Worm (Caenorhabditis elegans) whole organism, L2 larva: ENCODE results near the gene R10E11.5.
A peak's percentile ranks its signal among the peaks of the same experiment; 100 is the strongest.

Experiments
- C34F6.9 ChIP-seq: fragments of 150-350 bp; optimal IDR thresholded peaks from 2 replicates; lab custom pipeline; 2014; ENCODE audit warnings: missing biosample characterization, missing genetic modification characterization
- F13H6.1 ChIP-seq: sonication (generic microtip); optimal IDR thresholded peaks from 2 replicates; lab custom pipeline; 2016; ENCODE audit warnings: missing genetic modification characterization, missing compliant biosample characterization
- ZK546.5 ChIP-seq: sonication (generic microtip); optimal IDR thresholded peaks from 2 replicates; lab custom pipeline; 2017; ENCODE audit warnings: missing biosample characterization, missing genetic modification characterization
- alr-1 ChIP-seq: fragments of 150-350 bp; optimal IDR thresholded peaks from 2 replicates; lab custom pipeline; 2014; ENCODE audit warnings: missing biosample characterization, missing genetic modification characterization
- ama-1 ChIP-seq: fragments of 150-350 bp; optimal IDR thresholded peaks from 2 replicates; lab custom pipeline; 2018; ENCODE audit warnings: inconsistent platforms
- ceh-82 ChIP-seq: fragments of 150-350 bp; optimal IDR thresholded peaks from 2 replicates; lab custom pipeline; 2014; ENCODE audit warnings: missing biosample characterization, missing genetic modification characterization
- crh-2 ChIP-seq: sonication (generic microtip); optimal IDR thresholded peaks from 2 replicates; lab custom pipeline; 2017; ENCODE audit warnings: missing biosample characterization, missing genetic modification characterization
- dmd-4 ChIP-seq: sonication (generic microtip); optimal IDR thresholded peaks from 2 replicates; lab custom pipeline; 2017; ENCODE audit warnings: missing biosample characterization, missing genetic modification characterization
- egl-27 ChIP-seq: sonication (generic microtip); optimal IDR thresholded peaks from 3 replicates; lab custom pipeline; 2017; ENCODE audit warnings: missing biosample characterization, missing genetic modification reagents, missing genetic modification characterization
- elt-1 ChIP-seq: fragments of 150-350 bp; optimal IDR thresholded peaks from 2 replicates; lab custom pipeline; 2014; ENCODE audit warnings: missing biosample characterization, missing genetic modification characterization
- elt-3 ChIP-seq: sonication (generic microtip); optimal IDR thresholded peaks from 2 replicates; lab custom pipeline; 2017; ENCODE audit warnings: missing biosample characterization, missing genetic modification characterization
- lin-39 ChIP-seq: fragments of 150-350 bp; optimal IDR thresholded peaks from 2 replicates; lab custom pipeline; 2014; ENCODE audit warnings: missing biosample characterization, missing genetic modification reagents, missing genetic modification characterization
- lsy-2 ChIP-seq, 2 experiments: fragments of 150-350 bp in 1 of 2; sonication (generic microtip) in 1 of 2; optimal IDR thresholded peaks; 2 replicates each; lab custom pipeline; 2014 to 2017; ENCODE audit warnings: missing biosample characterization in 2 of 2, missing genetic modification characterization in 2 of 2
- mab-5 ChIP-seq: fragments of 150-350 bp; optimal IDR thresholded peaks from 2 replicates; lab custom pipeline; 2014; ENCODE audit warnings: missing biosample characterization, missing genetic modification characterization
- mbf-1 ChIP-seq: sonication (generic microtip); optimal IDR thresholded peaks from 2 replicates; lab custom pipeline; 2017; ENCODE audit warnings: missing biosample characterization, missing genetic modification characterization
- mdl-1 ChIP-seq, 2 experiments: fragments of 150-350 bp in 1 of 2; sonication (generic microtip) in 1 of 2; optimal IDR thresholded peaks; 2 replicates each; lab custom pipeline; 2017; ENCODE audit warnings: missing biosample characterization in 2 of 2, missing genetic modification characterization in 2 of 2
- nhr-10 ChIP-seq: sonication (generic microtip); optimal IDR thresholded peaks from 2 replicates; lab custom pipeline; 2017; ENCODE audit warnings: missing biosample characterization, missing genetic modification characterization
- nhr-129 ChIP-seq: fragments of 150-350 bp; optimal IDR thresholded peaks from 2 replicates; lab custom pipeline; 2014; ENCODE audit warnings: missing biosample characterization, missing genetic modification characterization
- nhr-23 ChIP-seq: fragments of 150-350 bp; optimal IDR thresholded peaks from 2 replicates; lab custom pipeline; 2014; ENCODE audit warnings: missing biosample characterization, missing genetic modification reagents, missing genetic modification characterization
- nhr-237 ChIP-seq: fragments of 150-350 bp; optimal IDR thresholded peaks from 2 replicates; lab custom pipeline; 2014; ENCODE audit warnings: missing biosample characterization, missing genetic modification characterization
- nhr-25 ChIP-seq: fragments of 150-350 bp; sonication (generic microtip); optimal IDR thresholded peaks from 3 replicates; lab custom pipeline; 2014; ENCODE audit warnings: missing biosample characterization, missing genetic modification characterization
- nhr-6 ChIP-seq: fragments of 150-350 bp; optimal IDR thresholded peaks from 2 replicates; lab custom pipeline; 2014; ENCODE audit warnings: missing biosample characterization, missing genetic modification characterization
- nhr-77 ChIP-seq: fragments of 150-350 bp; optimal IDR thresholded peaks from 2 replicates; lab custom pipeline; 2014; ENCODE audit warnings: missing biosample characterization, missing genetic modification characterization
- peb-1 ChIP-seq: fragments of 150-350 bp; optimal IDR thresholded peaks from 2 replicates; lab custom pipeline; 2014; ENCODE audit warnings: missing biosample characterization, missing genetic modification characterization
- sem-4 ChIP-seq: fragments of 150-350 bp; optimal IDR thresholded peaks from 2 replicates; lab custom pipeline; 2014; ENCODE audit warnings: missing biosample characterization, missing genetic modification reagents, missing genetic modification characterization
- skn-1 ChIP-seq: sonication (generic microtip); optimal IDR thresholded peaks from 2 replicates; lab custom pipeline; 2017; ENCODE audit warnings: missing biosample characterization, missing genetic modification characterization
- sma-3 ChIP-seq: sonication (generic microtip); optimal IDR thresholded peaks from 2 replicates; lab custom pipeline; 2016; ENCODE audit warnings: missing genetic modification reagents, missing genetic modification characterization, missing compliant biosample characterization
- sma-9 ChIP-seq, 2 experiments: fragments of 150-350 bp in 1 of 2; sonication (generic microtip) in 1 of 2; optimal IDR thresholded peaks; 2 replicates each; lab custom pipeline; 2014 to 2016; ENCODE audit warnings: missing genetic modification characterization in 2 of 2, mild to moderate bottlenecking in 1 of 2, missing biosample characterization in 1 of 2, missing compliant biosample characterization in 1 of 2, missing genetic modification reagents in 1 of 2, moderate library complexity in 1 of 2
- snpc-4 ChIP-seq: fragments of 150-350 bp; optimal IDR thresholded peaks from 2 replicates; lab custom pipeline; 2014; ENCODE audit warnings: missing biosample characterization, missing genetic modification characterization
- unc-39 ChIP-seq: fragments of 150-350 bp; optimal IDR thresholded peaks from 2 replicates; lab custom pipeline; 2014; ENCODE audit warnings: missing biosample characterization, missing genetic modification characterization
- unc-55 ChIP-seq: fragments of 150-350 bp; sonication (generic microtip); optimal IDR thresholded peaks from 3 replicates; lab custom pipeline; 2014; ENCODE audit warnings: missing biosample characterization, missing genetic modification reagents, missing genetic modification characterization
- unc-62 ChIP-seq: fragments of 150-350 bp; optimal IDR thresholded peaks from 2 replicates; lab custom pipeline; 2014; ENCODE audit warnings: missing biosample characterization, missing genetic modification reagents, missing genetic modification characterization
- zag-1 ChIP-seq: fragments of 150-350 bp; optimal IDR thresholded peaks from 2 replicates; lab custom pipeline; 2014; ENCODE audit warnings: missing biosample characterization, missing genetic modification characterization
- ztf-11 ChIP-seq: sonication (generic microtip); optimal IDR thresholded peaks from 2 replicates; lab custom pipeline; 2017; ENCODE audit warnings: missing biosample characterization, missing genetic modification characterization
- ztf-4 ChIP-seq: fragments of 150-350 bp; optimal IDR thresholded peaks from 2 replicates; lab custom pipeline; 2014; ENCODE audit warnings: missing biosample characterization, missing genetic modification characterization

R10E11.5 gene

ce11 chrIII:9764718-9765117 is 24.7 kb downstream of the R10E11.5 start:
- TF ChIP-seq lin-39 (tag; lab: Kevin White, UChicago): no peak
- no peak for TF ChIP-seq elt-1 (tag; lab: Kevin White, UChicago)
- no peak for TF ChIP-seq snpc-4

- TF ChIP-seq dmd-4 (tag; lab: Kevin White, UChicago) (no peak), skn-1 (tag; lab: Kevin White, UChicago) (no peak), nhr-6 (tag; lab: Kevin White, UChicago) (no peak), peb-1 (tag; lab: Kevin White, UChicago) (no peak), unc-39 (no peak), mbf-1 (tag; lab: Kevin White, UChicago) (no peak), nhr-23 (tag; lab: Kevin White, UChicago) (no peak), elt-3 (tag; lab: Kevin White, UChicago) (no peak), nhr-77 (no peak), ztf-11 (tag; lab: Kevin White, UChicago) (no peak), sma-3 (GFP tag; lab: Kevin White, UChicago) (no peak), nhr-10 (tag; lab: Kevin White, UChicago) (no peak)
These were observed 27.2 kb downstream of the R10E11.5 start, which contains the start of gene gcc-2 for ce11 chrIII:9762093-9762748. TSS of gene gcc-2 (minus strand) at chrIII:9762143.

ce11 chrIII:9760184-9760583 is 29.3 kb downstream of the R10E11.5 start:
- TF ChIP-seq unc-55 (GFP tag; lab: Kevin White, UChicago): no peak
- TF ChIP-seq C34F6.9: no peak
- no peak for TF ChIP-seq sem-4
- TF ChIP-seq ZK546.5 (tag; lab: Kevin White, UChicago): no peak
- TF ChIP-seq egl-27 (tag; lab: Kevin White, UChicago): no peak
- no peak for TF ChIP-seq mdl-1 (tag; optimal IDR thresholded peaks at IDR 0.05; lab: Kevin White, UChicago)
- no peak for TF ChIP-seq crh-2 (tag; lab: Kevin White, UChicago)
- TF ChIP-seq nhr-10 (tag; lab: Kevin White, UChicago): no peak
- TF ChIP-seq nhr-237 (tag; lab: Kevin White, UChicago): no peak
- no peak for TF ChIP-seq nhr-6 (tag; lab: Kevin White, UChicago)
- TF ChIP-seq, all 48 proteins: peak for 0

ce11 chrIII:9758848-9759247 is 30.6 kb downstream of the R10E11.5 start, which contains the start of gene rmd-1:
TSS of gene rmd-1 (plus strand) at chrIII:9759094.
- TF ChIP-seq elt-1 (tag; lab: Kevin White, UChicago) (no peak), skn-1 (tag; lab: Kevin White, UChicago) (no peak), sma-3 (GFP tag; lab: Kevin White, UChicago) (no peak), unc-55 (GFP tag; lab: Kevin White, UChicago) (no peak), unc-62 (GFP tag; lab: Kevin White, UChicago) (no peak), nhr-237 (tag; lab: Kevin White, UChicago) (no peak), nhr-10 (tag; lab: Kevin White, UChicago) (no peak), zag-1 (tag; lab: Kevin White, UChicago) (no peak), nhr-25 (tag; lab: Kevin White, UChicago) (no peak), sem-4 (no peak), nhr-23 (tag; lab: Kevin White, UChicago) (no peak)

ce11 chrIII:9757414-9757813 is 32.0 kb downstream of the R10E11.5 start, which contains the start of gene vps-53:
TSS of gene vps-53 (minus strand) at chrIII:9757514.
- TF ChIP-seq nhr-10 (tag; lab: Kevin White, UChicago): no peak
- TF ChIP-seq nhr-25 (tag; lab: Kevin White, UChicago): no peak
- TF ChIP-seq ZK546.5 (tag; lab: Kevin White, UChicago): no peak
- no peak for TF ChIP-seq zag-1 (tag; lab: Kevin White, UChicago)
- no peak for TF ChIP-seq nhr-77
- no peak for TF ChIP-seq ztf-11 (tag; lab: Kevin White, UChicago)
- no peak for TF ChIP-seq snpc-4
- TF ChIP-seq alr-1 (tag; lab: Kevin White, UChicago): no peak
- TF ChIP-seq ztf-4 (tag; lab: Kevin White, UChicago): no peak
- TF ChIP-seq egl-27 (tag; lab: Kevin White, UChicago): no peak
- no peak for TF ChIP-seq mab-5 (tag; lab: Kevin White, UChicago)

- no peak for TF ChIP-seq mbf-1 (tag; lab: Kevin White, UChicago)
- peak; percentile 45 for TF ChIP-seq nhr-129 (tag; lab: Kevin White, UChicago)
- peak; percentile 73 for TF ChIP-seq crh-2 (tag; lab: Kevin White, UChicago)
- TF ChIP-seq zag-1 (tag; lab: Kevin White, UChicago): no peak
- TF ChIP-seq lsy-2 (tag; optimal IDR thresholded peaks at IDR 0.05; lab: Kevin White, UChicago): peak in 1 of 2 experiments; percentile 60
- TF ChIP-seq ceh-82: no peak
- TF ChIP-seq sma-9 (GFP tag; optimal IDR thresholded peaks at IDR 0.05; lab: Kevin White, UChicago): peak; percentile 84
- no peak for TF ChIP-seq sma-9 (tag; optimal IDR thresholded peaks at IDR 0.05; lab: Kevin White, UChicago)
- TF ChIP-seq C34F6.9: peak; percentile 52
- peak; percentile 44 for TF ChIP-seq sma-3 (GFP tag; lab: Kevin White, UChicago)
- TF ChIP-seq ztf-11 (tag; lab: Kevin White, UChicago): no peak
- TF ChIP-seq unc-55 (GFP tag; lab: Kevin White, UChicago): peak; percentile 10
- no peak for TF ChIP-seq F13H6.1 (tag; lab: Kevin White, UChicago)
- TF ChIP-seq lin-39 (tag; lab: Kevin White, UChicago): no peak
- TF ChIP-seq ama-1 (lab: Kevin White, UChicago): peak; percentile 18
These were observed 36.6 kb downstream of the R10E11.5 start, which contains the start of gene ech-6 for ce11 chrIII:9752852-9753251. TSS of gene ech-6 (minus strand) at chrIII:9752883.
